Worm (Caenorhabditis elegans) whole organism, midembryonic: Measurements from ENCODE around the gene clec-184.

ENCODE experiments used
- T22C8.4 ChIP-seq: fragments of 200-800 bp; sonication (Bioruptor generic); IDR thresholded peaks from 2 replicates; pipeline ENCODE4 v1.3.6; 2022; ENCODE audit warnings: missing genetic modification characterization, missing compliant biosample characterization
- cog-1 ChIP-seq: sonication (generic microtip); optimal IDR thresholded peaks from 2 replicates; lab custom pipeline; 2016; ENCODE audit warnings: missing genetic modification characterization, missing compliant biosample characterization
- flt-1 ChIP-seq: fragments of 200-800 bp; sonication (Bioruptor generic); IDR thresholded peaks from 2 replicates; pipeline ENCODE4 v1.3.6; 2022; ENCODE audit warnings: missing genetic modification characterization, missing compliant biosample characterization
- klf-2 ChIP-seq: fragments of 200-800 bp; sonication (Bioruptor generic); conservative IDR thresholded peaks from 2 replicates; pipeline ENCODE4 v1.3.6; 2022; ENCODE audit warnings: missing genetic modification reagents, missing genetic modification characterization, missing compliant biosample characterization
- med-1 ChIP-seq: sonication (generic microtip); optimal IDR thresholded peaks from 2 replicates; lab custom pipeline; 2017; ENCODE audit warnings: missing genetic modification characterization, mild to moderate bottlenecking, missing compliant biosample characterization, antibody characterized with exemption, missing genetic modification reagents; ENCODE audit not compliant: insufficient read depth
- ref-1 ChIP-seq: fragments of 200-800 bp; sonication (Bioruptor generic); conservative IDR thresholded peaks from 2 replicates; pipeline ENCODE4 v1.3.6; 2022; ENCODE audit warnings: missing genetic modification reagents, missing genetic modification characterization, missing compliant biosample characterization
- tab-1 ChIP-seq: fragments of 200-800 bp; sonication (Bioruptor generic); IDR thresholded peaks from 2 replicates; pipeline ENCODE4 v1.3.6; 2022; ENCODE audit warnings: missing genetic modification characterization, missing compliant biosample characterization
- ztf-23 ChIP-seq: fragments of 200-800 bp; sonication (Bioruptor generic); IDR thresholded peaks from 2 replicates; pipeline ENCODE4 v1.3.6; 2022; ENCODE audit warnings: missing genetic modification reagents, missing genetic modification characterization, missing compliant biosample characterization
- ztf-29 ChIP-seq: fragments of 200-800 bp; sonication (Bioruptor generic); IDR thresholded peaks from 2 replicates; pipeline ENCODE4 v1.3.6; 2022; ENCODE audit warnings: missing genetic modification reagents, missing genetic modification characterization, missing compliant biosample characterization

ce11 chrIV:12399983-12400382 lies 32.5 kb upstream of the clec-184 start:
- TF ChIP-seq ztf-23: no peak
- TF ChIP-seq T22C8.4 (GFP tag; lab: Robert Waterston, UW): no peak
- TF ChIP-seq tab-1 (GFP tag; lab: Robert Waterston, UW): no peak
- TF ChIP-seq ztf-29 (GFP tag; lab: Robert Waterston, UW): no peak
- no peak for TF ChIP-seq flt-1 (GFP tag; lab: Robert Waterston, UW)
- TF ChIP-seq klf-2: no peak
- no peak for TF ChIP-seq med-1
- TF ChIP-seq cog-1: no peak
- no peak for TF ChIP-seq ref-1
